Fruit fly (Drosophila melanogaster) Kc167 (cell line): ENCODE measurements around the gene mtDNA-helicase.

ENCODE experiments used
- Myc ChIP-seq: fragments of >200 bp; optimal IDR thresholded peaks from 2 replicates; lab custom pipeline; 2017; ENCODE audit warnings: missing external identifiers
- Sin3A ChIP-seq: fragments of >200 bp; optimal IDR thresholded peaks from 2 replicates; lab custom pipeline; 2018; ENCODE audit warnings: missing external identifiers
- h ChIP-seq: fragments of >200 bp; optimal IDR thresholded peaks from 3 replicates; lab custom pipeline; 2018; ENCODE audit warnings: missing external identifiers
- insv ChIP-seq: fragments of >200 bp; optimal IDR thresholded peaks from 3 replicates; lab custom pipeline; 2018; ENCODE audit warnings: missing external identifiers
- psq ChIP-seq: fragments of >200 bp; optimal IDR thresholded peaks from 2 replicates; lab custom pipeline; 2017; ENCODE audit warnings: missing external identifiers
- ttk ChIP-seq: sonication (Bioruptor generic); optimal IDR thresholded peaks from 2 replicates; lab custom pipeline; 2017; ENCODE audit warnings: missing external identifiers

mtDNA-helicase gene

DNA sequence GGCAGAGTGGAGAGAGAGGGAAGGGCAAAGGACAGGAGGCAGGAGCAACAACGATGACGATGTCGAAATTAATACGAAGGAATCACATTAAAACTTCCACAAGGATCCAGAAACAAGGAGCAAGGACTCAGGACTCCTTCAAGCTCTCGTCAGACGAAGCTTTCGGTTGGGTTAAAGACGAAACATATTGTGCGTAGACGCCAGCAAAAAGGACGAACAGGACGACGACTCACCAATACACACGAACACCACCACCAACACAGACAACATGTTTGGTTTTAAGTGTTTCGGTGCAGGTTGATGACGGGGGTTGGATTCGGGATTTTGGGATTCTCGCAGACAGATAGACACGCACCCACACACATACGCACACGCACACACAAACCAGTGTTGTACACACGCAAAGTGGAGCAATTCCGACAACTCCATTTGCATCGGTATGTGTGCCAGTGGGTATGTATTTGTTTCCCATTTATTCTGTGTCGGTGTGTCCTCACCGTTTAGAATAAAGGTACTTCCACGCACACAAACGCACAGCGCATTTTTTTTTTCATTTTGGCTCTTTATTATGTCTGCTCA lies 10.8 kb downstream of the mtDNA-helicase start:
- TF ChIP-seq insv (no peak), h (lab: Kevin White, UChicago) (no peak), Myc (lab: Kevin White, UChicago) (no peak), ttk (lab: Kevin White, UChicago) (no peak), psq (no peak), Sin3A (no peak)

dm6 chr2L:9864337-9864736 lies 28.9 kb downstream of the mtDNA-helicase start:
- TF ChIP-seq Sin3A, result no peak
- TF ChIP-seq psq, result no peak
- no peak for TF ChIP-seq Myc (lab: Kevin White, UChicago)
- TF ChIP-seq ttk (lab: Kevin White, UChicago), result no peak
- TF ChIP-seq h (lab: Kevin White, UChicago), result no peak
- no peak for TF ChIP-seq insv

dm6 chr2L:9863479-9863878 lies 29.8 kb downstream of the mtDNA-helicase start:
- TF ChIP-seq h (lab: Kevin White, UChicago) (no peak), psq (no peak), Myc (lab: Kevin White, UChicago) (no peak), Sin3A (no peak), insv (no peak), ttk (lab: Kevin White, UChicago) (no peak)

- no peak for TF ChIP-seq ttk (lab: Kevin White, UChicago)
- TF ChIP-seq insv, result no peak
- no peak for TF ChIP-seq Sin3A
- TF ChIP-seq Myc (lab: Kevin White, UChicago), result no peak
- TF ChIP-seq psq, result no peak
- TF ChIP-seq h (lab: Kevin White, UChicago), result no peak
Observed at dm6 chr2L:9862964-9863363, 30.3 kb downstream of the mtDNA-helicase start.

- TF ChIP-seq insv (no peak), Sin3A (no peak), ttk (lab: Kevin White, UChicago) (no peak), psq (no peak)
Observed at dm6 chr2L:9850788-9851187, 42.5 kb downstream of the mtDNA-helicase start.
